In the genomic region with DNA sequence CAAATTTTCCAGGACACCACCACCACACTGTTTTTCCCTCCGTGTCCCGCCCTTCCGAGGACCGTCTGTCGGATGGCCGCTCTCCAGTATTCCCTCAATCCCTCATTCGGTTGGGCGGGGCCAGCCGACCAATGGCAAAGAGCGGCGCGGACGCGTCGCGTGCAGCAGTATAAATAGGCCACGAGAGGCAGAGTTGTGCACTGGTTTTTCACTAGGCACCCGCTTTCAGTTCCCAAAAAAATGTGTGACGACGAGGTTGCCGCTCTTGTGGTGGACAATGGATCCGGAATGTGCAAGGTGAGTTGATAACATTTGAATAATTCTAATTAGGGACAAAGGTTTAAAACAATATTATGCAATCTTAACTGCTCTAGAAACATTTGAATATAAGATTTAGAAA, we compare ENCODE assay signal across 2 worm cellular contexts.
TF ChIP-seq lines count a peak whose summit lies in the region.

A gene (plus strand): TSS at position 200 of the 400 bp plus-strand sequence.

TF ChIP-seq in whole organism, L4 larva, 104 proteins besides CTCF, POLR2A, EP300 and RAD21 (continued from another document):
- peak; percentile 50 for TF ChIP-seq hlh-30 (tag; optimal IDR thresholded peaks at IDR 0.05; lab: Kevin White, UChicago; ENCODE audit: insufficient read depth)
- TF ChIP-seq mes-2 (tag; optimal IDR thresholded peaks at IDR 0.05; lab: Kevin White, UChicago; ENCODE audit: poor library complexity, severe bottlenecking) = peak; percentile 46
- TF ChIP-seq ceh-32 (tag; optimal IDR thresholded peaks at IDR 0.05; lab: Kevin White, UChicago; ENCODE audit: poor library complexity) = peak; percentile 29
- peak in 1 of 2 experiments; percentile 49 for TF ChIP-seq mdl-1 (tag; optimal IDR thresholded peaks at IDR 0.05; lab: Kevin White, UChicago)
- peak; percentile 58 for TF ChIP-seq hlh-11 (tag; optimal IDR thresholded peaks at IDR 0.05; lab: Kevin White, UChicago)
- no peak for TF ChIP-seq aly-2 (tag; optimal IDR thresholded peaks at IDR 0.05; lab: Kevin White, UChicago)
- no peak for TF ChIP-seq tag-97 (GFP tag; IDR thresholded peaks at IDR 0.05; lab: Robert Waterston, UW)
- TF ChIP-seq dmd-9 (GFP tag; IDR thresholded peaks at IDR 0.05; lab: Robert Waterston, UW) = 0 out of 2 replicates have a peak, but pooled peaks have one; percentile 59
- TF ChIP-seq mep-1 (tag; optimal IDR thresholded peaks at IDR 0.05; lab: Kevin White, UChicago) = peak; percentile 77
- TF ChIP-seq egl-43 (GFP tag; IDR thresholded peaks at IDR 0.05; lab: Robert Waterston, UW) = peak; percentile 81

TF ChIP-seq in whole organism, late embryonic, 69 proteins besides CTCF, POLR2A, EP300 and RAD21 (continued from another document):
- TF ChIP-seq ceh-48 (tag; optimal IDR thresholded peaks at IDR 0.05; lab: Kevin White, UChicago) = peak; percentile 9
- TF ChIP-seq elt-2 (tag; optimal IDR thresholded peaks at IDR 0.05; lab: Kevin White, UChicago) = no peak
- peak; percentile 3 for TF ChIP-seq hlh-8 (tag; optimal IDR thresholded peaks at IDR 0.05; lab: Kevin White, UChicago)
- no peak for TF ChIP-seq pha-2 (tag; optimal IDR thresholded peaks at IDR 0.05; lab: Kevin White, UChicago)
- TF ChIP-seq unc-55 (GFP tag; optimal IDR thresholded peaks at IDR 0.05; lab: Kevin White, UChicago) = no peak
- no peak for TF ChIP-seq madf-2 (tag; optimal IDR thresholded peaks at IDR 0.05; lab: Kevin White, UChicago)
- TF ChIP-seq C38D4.7 (GFP tag; optimal IDR thresholded peaks at IDR 0.05; lab: Kevin White, UChicago) = no peak
- TF ChIP-seq hlh-30 (tag; optimal IDR thresholded peaks at IDR 0.05; lab: Kevin White, UChicago; ENCODE audit: insufficient read depth) = peak; percentile 43
- no peak for TF ChIP-seq nhr-232 (tag; optimal IDR thresholded peaks at IDR 0.05; lab: Kevin White, UChicago)
- peak; percentile 49 for TF ChIP-seq ceh-18 (tag; optimal IDR thresholded peaks at IDR 0.05; lab: Kevin White, UChicago)
- no peak for TF ChIP-seq fkh-6 (tag; optimal IDR thresholded peaks at IDR 0.05; lab: Kevin White, UChicago)
- TF ChIP-seq ref-2 (tag; optimal IDR thresholded peaks at IDR 0.05; lab: Kevin White, UChicago) = peak; percentile 39
- TF ChIP-seq tbx-2 (tag; optimal IDR thresholded peaks at IDR 0.05; lab: Kevin White, UChicago) = peak; percentile 45
- peak; percentile 13 for TF ChIP-seq unc-42 (tag; optimal IDR thresholded peaks at IDR 0.05; lab: Kevin White, UChicago)
- TF ChIP-seq fkh-10 (GFP tag; optimal IDR thresholded peaks at IDR 0.05; lab: Kevin White, UChicago) = no peak
- TF ChIP-seq hlh-13 (GFP tag; optimal IDR thresholded peaks at IDR 0.05; lab: Kevin White, UChicago) = no peak
- peak; percentile 15 for TF ChIP-seq F13H6.1 (tag; optimal IDR thresholded peaks at IDR 0.05; lab: Kevin White, UChicago)
- TF ChIP-seq elt-4 (tag; optimal IDR thresholded peaks at IDR 0.05; lab: Kevin White, UChicago) = peak; percentile 13
- TF ChIP-seq fax-1 (tag; optimal IDR thresholded peaks at IDR 0.05; lab: Kevin White, UChicago) = no peak
- TF ChIP-seq ceh-22 (tag; optimal IDR thresholded peaks at IDR 0.05; lab: Kevin White, UChicago) = no peak
